Worm (Caenorhabditis elegans) whole organism, L2 larva: ENCODE results near the gene srd-69.

Source experiments
- R02D3.7 ChIP-seq: fragments of 150-350 bp; optimal IDR thresholded peaks from 2 replicates; lab custom pipeline; 2014; ENCODE audit warnings: missing biosample characterization, missing genetic modification characterization
- Y55F3AM.14 ChIP-seq: fragments of 200-800 bp; sonication (Bioruptor generic); optimal IDR thresholded peaks from 2 replicates; lab custom pipeline; 2018; ENCODE audit warnings: mild to moderate bottlenecking, missing genetic modification characterization, missing compliant biosample characterization
- aly-2 ChIP-seq: fragments of 150-350 bp; optimal IDR thresholded peaks from 2 replicates; lab custom pipeline; 2014; ENCODE audit warnings: missing biosample characterization, missing genetic modification characterization
- ama-1 ChIP-seq: fragments of 150-350 bp; optimal IDR thresholded peaks from 2 replicates; lab custom pipeline; 2018; ENCODE audit warnings: inconsistent platforms
- blmp-1 ChIP-seq: sonication (generic microtip); optimal IDR thresholded peaks from 2 replicates; lab custom pipeline; 2017; ENCODE audit warnings: missing genetic modification characterization, mild to moderate bottlenecking, missing compliant biosample characterization, antibody characterized with exemption, moderate library complexity; ENCODE audit not compliant: insufficient read depth
- ceh-82 ChIP-seq: fragments of 150-350 bp; optimal IDR thresholded peaks from 2 replicates; lab custom pipeline; 2014; ENCODE audit warnings: missing biosample characterization, missing genetic modification characterization
- egl-27 ChIP-seq: sonication (generic microtip); optimal IDR thresholded peaks from 3 replicates; lab custom pipeline; 2017; ENCODE audit warnings: missing biosample characterization, missing genetic modification reagents, missing genetic modification characterization
- elt-3 ChIP-seq: sonication (generic microtip); optimal IDR thresholded peaks from 2 replicates; lab custom pipeline; 2017; ENCODE audit warnings: missing biosample characterization, missing genetic modification characterization
- nhr-11 ChIP-seq: fragments of 150-350 bp; optimal IDR thresholded peaks from 2 replicates; lab custom pipeline; 2014; ENCODE audit warnings: missing biosample characterization, missing genetic modification characterization
- nhr-237 ChIP-seq: fragments of 150-350 bp; optimal IDR thresholded peaks from 2 replicates; lab custom pipeline; 2014; ENCODE audit warnings: missing biosample characterization, missing genetic modification characterization
- nhr-77 ChIP-seq: fragments of 150-350 bp; optimal IDR thresholded peaks from 2 replicates; lab custom pipeline; 2014; ENCODE audit warnings: missing biosample characterization, missing genetic modification characterization
- unc-39 ChIP-seq: fragments of 150-350 bp; optimal IDR thresholded peaks from 2 replicates; lab custom pipeline; 2014; ENCODE audit warnings: missing biosample characterization, missing genetic modification characterization
- unc-62 ChIP-seq: fragments of 150-350 bp; optimal IDR thresholded peaks from 2 replicates; lab custom pipeline; 2014; ENCODE audit warnings: missing biosample characterization, missing genetic modification reagents, missing genetic modification characterization
- zag-1 ChIP-seq: fragments of 150-350 bp; optimal IDR thresholded peaks from 2 replicates; lab custom pipeline; 2014; ENCODE audit warnings: missing biosample characterization, missing genetic modification characterization

DNA sequence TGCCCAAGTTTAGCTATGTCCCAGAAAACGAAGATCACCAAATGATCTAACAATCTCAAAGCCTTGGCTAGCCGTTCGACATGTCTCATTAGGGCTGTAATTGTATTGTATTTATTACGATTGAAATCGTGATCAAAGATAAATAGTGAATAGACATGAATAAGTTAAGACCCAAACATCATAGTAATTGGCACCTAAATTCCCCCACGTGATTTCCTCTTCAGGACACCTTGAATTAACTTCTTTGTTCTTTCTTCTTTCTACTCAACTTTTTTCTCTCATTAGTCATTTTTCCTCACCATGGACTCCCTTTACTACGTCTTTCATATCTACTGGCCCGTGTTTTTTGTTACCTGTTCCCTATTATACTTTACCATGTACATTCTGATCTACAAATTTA lies at the start of gene srd-69:
- no peak for TF ChIP-seq unc-62
- no peak for TF ChIP-seq nhr-77 (tag; lab: Kevin White, UChicago)
- TF ChIP-seq nhr-237 (tag; lab: Kevin White, UChicago) = no peak
- TF ChIP-seq aly-2 (tag; lab: Kevin White, UChicago) = no peak
- TF ChIP-seq blmp-1 (tag; lab: Kevin White, UChicago) = no peak
- no peak for TF ChIP-seq elt-3 (tag; lab: Kevin White, UChicago)
- TF ChIP-seq nhr-11 (tag; lab: Kevin White, UChicago) = no peak
- TF ChIP-seq unc-39 = no peak
- no peak for TF ChIP-seq zag-1
- TF ChIP-seq ceh-82 (tag; lab: Kevin White, UChicago) = no peak
- no peak for TF ChIP-seq ama-1 (lab: Kevin White, UChicago)
- no peak for TF ChIP-seq R02D3.7
- no peak for TF ChIP-seq egl-27 (tag; lab: Kevin White, UChicago)
- no peak for TF ChIP-seq Y55F3AM.14 (GFP tag; lab: Kevin White, UChicago)
